Fruit fly (Drosophila melanogaster) whole organism, embryonic: ENCODE data around the gene spidey.

Source experiments
- CG10321 ChIP-seq: fragments of 200-800 bp; sonication (Bioruptor generic); IDR thresholded peaks from 2 replicates; pipeline ENCODE4 v1.3.6; 2022; ENCODE audit warnings: missing biosample characterization, missing genetic modification characterization
- CG10565 ChIP-seq: fragments of 200-800 bp; sonication (Bioruptor generic); optimal IDR thresholded peaks from 3 replicates; lab custom pipeline; 2016; ENCODE audit warnings: missing biosample characterization, mild to moderate bottlenecking, missing genetic modification characterization
- CG12236 ChIP-seq: fragments of 200-800 bp; sonication (Bioruptor generic); optimal IDR thresholded peaks from 2 replicates; lab custom pipeline; 2016; ENCODE audit warnings: missing biosample characterization, missing genetic modification characterization
- CG12299 ChIP-seq: fragments of 200-800 bp; sonication (Bioruptor generic); optimal IDR thresholded peaks from 2 replicates; lab custom pipeline; 2018; ENCODE audit warnings: missing biosample characterization, mild to moderate bottlenecking, missing genetic modification characterization
- CG14014 ChIP-seq: fragments of 200-800 bp; sonication (Bioruptor generic); IDR thresholded peaks from 2 replicates; pipeline ENCODE4 v1.3.6; 2022; ENCODE audit warnings: missing biosample characterization, missing genetic modification characterization
- CG1529 ChIP-seq: fragments of 200-800 bp; sonication (Bioruptor generic); optimal IDR thresholded peaks from 3 replicates; lab custom pipeline; 2018; ENCODE audit warnings: missing biosample characterization, missing genetic modification characterization
- CG15514 ChIP-seq: fragments of 200-800 bp; sonication (Bioruptor generic); optimal IDR thresholded peaks from 3 replicates; lab custom pipeline; 2017; ENCODE audit warnings: missing biosample characterization, missing genetic modification characterization, mild to moderate bottlenecking, moderate library complexity, missing genetic modification reagents
- CG15696 ChIP-seq: fragments of 200-800 bp; sonication (Bioruptor generic); optimal IDR thresholded peaks from 2 replicates; lab custom pipeline; 2019; ENCODE audit warnings: missing biosample characterization, mild to moderate bottlenecking, missing genetic modification characterization, moderate library complexity
- CG1602 ChIP-seq: fragments of 200-800 bp; sonication (Bioruptor generic); optimal IDR thresholded peaks from 3 replicates; lab custom pipeline; 2016; ENCODE audit warnings: missing biosample characterization, missing genetic modification characterization
- CG17802 ChIP-seq: fragments of 200-800 bp; sonication (Bioruptor generic); optimal IDR thresholded peaks from 2 replicates; lab custom pipeline; 2018; ENCODE audit warnings: missing biosample characterization, mild to moderate bottlenecking, missing genetic modification characterization, moderate library complexity
- CG18011 ChIP-seq: fragments of 200-800 bp; sonication (Bioruptor generic); optimal IDR thresholded peaks from 2 replicates; lab custom pipeline; 2017; ENCODE audit warnings: missing biosample characterization, missing genetic modification characterization, mild to moderate bottlenecking, moderate library complexity, missing genotype
- CG2202 ChIP-seq: fragments of 200-800 bp; sonication (Bioruptor generic); optimal IDR thresholded peaks from 2 replicates; lab custom pipeline; 2018; ENCODE audit warnings: missing biosample characterization, mild to moderate bottlenecking, missing genetic modification characterization
- CG3281 ChIP-seq: fragments of 200-800 bp; sonication (Bioruptor generic); optimal IDR thresholded peaks from 3 replicates; lab custom pipeline; 2017; ENCODE audit warnings: missing biosample characterization, mild to moderate bottlenecking, missing genetic modification characterization
- CG4328 ChIP-seq: fragments of 200-800 bp; sonication (Bioruptor generic); optimal IDR thresholded peaks from 3 replicates; lab custom pipeline; 2017; ENCODE audit warnings: missing biosample characterization, missing genetic modification reagents, missing genetic modification characterization
- CG4424 ChIP-seq: fragments of 200-800 bp; sonication (Bioruptor generic); optimal IDR thresholded peaks from 3 replicates; lab custom pipeline; 2016; ENCODE audit warnings: missing biosample characterization, missing genetic modification characterization
- CG4617 ChIP-seq: fragments of 200-800 bp; sonication (Bioruptor generic); optimal IDR thresholded peaks from 3 replicates; lab custom pipeline; 2016; ENCODE audit warnings: missing biosample characterization, missing genetic modification characterization, borderline replicate concordance
- CG4730 ChIP-seq: fragments of 200-800 bp; sonication (Bioruptor generic); IDR thresholded peaks from 2 replicates; pipeline ENCODE4 v1.3.6; 2022; ENCODE audit warnings: missing biosample characterization, missing genetic modification characterization
- CG6254 ChIP-seq: fragments of 200-800 bp; sonication (Bioruptor generic); optimal IDR thresholded peaks from 3 replicates; lab custom pipeline; 2017; ENCODE audit warnings: mild to moderate bottlenecking, missing biosample characterization, missing genetic modification reagents, missing genetic modification characterization
- CG6689 ChIP-seq: fragments of 200-800 bp; sonication (Bioruptor generic); IDR thresholded peaks from 2 replicates; pipeline ENCODE4 v1.3.6; 2022; ENCODE audit warnings: missing biosample characterization, missing genetic modification characterization
- CG7839 ChIP-seq: fragments of 200-800 bp; sonication (Bioruptor generic); optimal IDR thresholded peaks from 3 replicates; lab custom pipeline; 2018; ENCODE audit warnings: missing biosample characterization, mild to moderate bottlenecking, missing genetic modification characterization, moderate library complexity
- CTCF ChIP-seq: fragments of 200-800 bp; sonication (Bioruptor generic); optimal IDR thresholded peaks from 2 replicates; lab custom pipeline; 2017; ENCODE audit warnings: missing biosample characterization, mild to moderate bottlenecking, missing genetic modification characterization, moderate library complexity
- D19A ChIP-seq: fragments of 200-800 bp; optimal IDR thresholded peaks from 3 replicates; lab custom pipeline; 2019; ENCODE audit warnings: missing biosample characterization, mild to moderate bottlenecking, missing genetic modification characterization, moderate library complexity
- D19B ChIP-seq: fragments of 200-800 bp; sonication (Bioruptor generic); optimal IDR thresholded peaks from 2 replicates; lab custom pipeline; 2017; ENCODE audit warnings: missing biosample characterization, mild to moderate bottlenecking, missing genetic modification characterization
- Doc3 ChIP-seq: fragments of 200-800 bp; sonication (Bioruptor generic); IDR thresholded peaks from 3 replicates; pipeline ENCODE4 v1.3.6; 2022; ENCODE audit warnings: missing biosample characterization, missing genetic modification characterization; ENCODE audit not compliant: partially characterized antibody
- E2f1 ChIP-seq: fragments of 200-800 bp; sonication (Bioruptor generic); IDR thresholded peaks from 2 replicates; pipeline ENCODE4 v1.3.6; 2022; ENCODE audit warnings: missing biosample characterization, missing genetic modification characterization
- Gsc ChIP-seq: fragments of 200-800 bp; sonication (Bioruptor generic); IDR thresholded peaks from 2 replicates; pipeline ENCODE4 v1.3.6; 2022; ENCODE audit warnings: missing biosample characterization, missing genetic modification characterization
- Gug ChIP-seq: fragments of 200-800 bp; sonication (Bioruptor generic); IDR thresholded peaks from 4 replicates; pipeline ENCODE4 v1.3.6; 2022; ENCODE audit warnings: missing biosample characterization, missing genetic modification characterization
- H2.0 ChIP-seq: fragments of 200-800 bp; sonication (Bioruptor generic); IDR thresholded peaks from 2 replicates; pipeline ENCODE4 v1.3.6; 2022; ENCODE audit warnings: missing biosample characterization, missing genetic modification characterization
- HHEX ChIP-seq: fragments of 200-800 bp; sonication (Bioruptor generic); optimal IDR thresholded peaks from 3 replicates; lab custom pipeline; 2017; ENCODE audit warnings: missing biosample characterization, mild to moderate bottlenecking, missing genetic modification characterization, missing genetic modification reagents
- HmgD ChIP-seq: fragments of 200-800 bp; sonication (Bioruptor generic); optimal IDR thresholded peaks from 3 replicates; lab custom pipeline; 2016; ENCODE audit warnings: missing biosample characterization, missing genetic modification characterization
- Kr ChIP-seq: fragments of 200-800 bp; sonication (Bioruptor generic); optimal IDR thresholded peaks from 2 replicates; lab custom pipeline; 2017; ENCODE audit warnings: missing biosample characterization, mild to moderate bottlenecking, missing genetic modification characterization
- Lpt ChIP-seq: fragments of >200 bp; optimal IDR thresholded peaks from 2 replicates; lab custom pipeline; 2018; ENCODE audit warnings: missing biosample characterization, missing genetic modification characterization
- Max ChIP-seq: fragments of 200-800 bp; sonication (Bioruptor generic); optimal IDR thresholded peaks from 2 replicates; lab custom pipeline; 2016; ENCODE audit warnings: missing biosample characterization, mild to moderate bottlenecking, missing genetic modification characterization
- Myb ChIP-seq: fragments of 200-800 bp; sonication (Bioruptor generic); optimal IDR thresholded peaks from 2 replicates; lab custom pipeline; 2016; ENCODE audit warnings: missing biosample characterization, missing genetic modification characterization
- NC2β ChIP-seq: fragments of 200-800 bp; sonication (Bioruptor generic); optimal IDR thresholded peaks from 2 replicates; lab custom pipeline; 2016; ENCODE audit warnings: missing biosample characterization, missing genetic modification characterization
- Nf-YA ChIP-seq: fragments of 200-800 bp; sonication (Bioruptor generic); IDR thresholded peaks from 2 replicates; pipeline ENCODE4 v1.3.6; 2022; ENCODE audit warnings: missing biosample characterization, missing genetic modification characterization
- Taf1 ChIP-seq: fragments of 200-800 bp; sonication (Bioruptor generic); IDR thresholded peaks from 2 replicates; pipeline ENCODE4 v1.3.6; 2022; ENCODE audit warnings: missing biosample characterization, missing genetic modification characterization
- ab ChIP-seq: fragments of 200-800 bp; sonication (Bioruptor generic); optimal IDR thresholded peaks from 2 replicates; lab custom pipeline; 2016; ENCODE audit warnings: missing biosample characterization, missing genetic modification characterization
- al ChIP-seq: fragments of 200-800 bp; sonication (Bioruptor generic); IDR thresholded peaks from 2 replicates; pipeline ENCODE4 v1.3.6; 2022; ENCODE audit warnings: missing biosample characterization, missing genetic modification characterization
- az2 ChIP-seq: fragments of 200-800 bp; sonication (Bioruptor generic); optimal IDR thresholded peaks from 3 replicates; lab custom pipeline; 2016; ENCODE audit warnings: missing biosample characterization, missing genetic modification characterization
- chn ChIP-seq: fragments of 200-800 bp; sonication (Bioruptor generic); optimal IDR thresholded peaks from 2 replicates; lab custom pipeline; 2016; ENCODE audit warnings: missing biosample characterization, missing genetic modification characterization
- dmrt99B ChIP-seq: fragments of 200-800 bp; sonication (Bioruptor generic); optimal IDR thresholded peaks from 2 replicates; lab custom pipeline; 2018; ENCODE audit warnings: missing biosample characterization, mild to moderate bottlenecking, missing genetic modification characterization, moderate library complexity
- emc ChIP-seq: fragments of 200-800 bp; sonication (Bioruptor generic); optimal IDR thresholded peaks from 2 replicates; lab custom pipeline; 2016; ENCODE audit warnings: missing biosample characterization, missing genetic modification characterization
- hth ChIP-seq: fragments of >200 bp; optimal IDR thresholded peaks from 2 replicates; lab custom pipeline; 2017; ENCODE audit warnings: inconsistent platforms
- mam ChIP-seq: fragments of 200-800 bp; sonication (Bioruptor generic); optimal IDR thresholded peaks from 3 replicates; lab custom pipeline; 2016; ENCODE audit warnings: missing biosample characterization, missing genetic modification characterization
- p53 ChIP-seq: fragments of 200-800 bp; sonication (Bioruptor generic); optimal IDR thresholded peaks from 2 replicates; lab custom pipeline; 2016; ENCODE audit warnings: missing biosample characterization, missing genetic modification characterization
- prd ChIP-seq, 3 experiments: fragments of >200 bp in 2 of 3; fragments of 200-800 bp in 1 of 3; sonication (Bioruptor generic) in 1 of 3; optimal IDR thresholded peaks in 2 of 3; IDR thresholded peaks in 1 of 3; 2 replicates in 2 of 3; 3 replicates in 1 of 3; pipeline versions ENCODE4 v1.3.6 to Lab custom; 2017 to 2022; ENCODE audit warnings: missing biosample characterization in 1 of 3, missing genetic modification characterization in 1 of 3
- trem ChIP-seq: fragments of 200-800 bp; optimal IDR thresholded peaks from 3 replicates; lab custom pipeline; 2019; ENCODE audit warnings: missing biosample characterization, mild to moderate bottlenecking, missing genetic modification characterization, moderate library complexity
- zen ChIP-seq: fragments of 200-800 bp; sonication (Bioruptor generic); optimal IDR thresholded peaks from 3 replicates; lab custom pipeline; 2018; ENCODE audit warnings: missing biosample characterization, mild to moderate bottlenecking, missing genetic modification characterization, moderate library complexity

The spidey gene

dm6 chrX:7933210-7933915, 24.6 kb downstream of the spidey start, which contains the start of the genes Dhdds and RpS14a (continued):
- peak; percentile 10; the same call in 1 of the 2 replicates for TF ChIP-seq CG14014 (GFP tag; lab: Robert Waterston, UW)
- TF ChIP-seq p53 (GFP tag; lab: Kevin White, UChicago), result no peak
- TF ChIP-seq Myb, result peak; percentile 50
- TF ChIP-seq Taf1 (GFP tag; lab: Robert Waterston, UW), result no peak
- TF ChIP-seq Max, result peak; percentile 56
- TF ChIP-seq CG12236 (GFP tag; lab: Kevin White, UChicago), result peak; percentile 41
- peak; percentile 25 for TF ChIP-seq zen (tag; lab: Kevin White, UChicago)
- TF ChIP-seq E2f1, result no peak
- TF ChIP-seq CG12299 (tag; lab: Kevin White, UChicago), result no peak
- TF ChIP-seq HHEX (GFP tag; lab: Kevin White, UChicago), result peak; percentile 67
- no peak for TF ChIP-seq CG10321
- TF ChIP-seq ab (GFP tag; lab: Kevin White, UChicago), result no peak
- TF ChIP-seq Doc3 (GFP tag; lab: Robert Waterston, UW), result peak; percentile 69; the same call in 2 of the 3 replicates
- TF ChIP-seq prd (optimal IDR thresholded peaks at IDR 0.05; lab: Kevin White, UChicago), result no peak
- peak; percentile 5; the same call in 1 of the 3 replicates for TF ChIP-seq prd (GFP tag; IDR thresholded peaks at IDR 0.05; lab: Robert Waterston, UW)
- no peak for TF ChIP-seq D19A (tag; lab: Kevin White, UChicago)
- no peak for TF ChIP-seq al
- TF ChIP-seq CG18011, result peak; percentile 42
- peak; percentile 17 for TF ChIP-seq az2 (GFP tag; lab: Kevin White, UChicago)
- TF ChIP-seq Lpt (GFP tag; lab: Kevin White, UChicago), result no peak
- TF ChIP-seq chn (GFP tag; lab: Kevin White, UChicago), result no peak
- TF ChIP-seq H2.0 (GFP tag; lab: Robert Waterston, UW), result no peak
- peak; percentile 35 for TF ChIP-seq mam (GFP tag; lab: Kevin White, UChicago)
- TF ChIP-seq CG15514 (GFP tag; lab: Kevin White, UChicago), result peak; percentile 64
- peak; percentile 39 for TF ChIP-seq CG17802 (tag; lab: Kevin White, UChicago)
- TF ChIP-seq CG10565 (GFP tag; lab: Kevin White, UChicago), result no peak
- TF ChIP-seq Kr (GFP tag; lab: Kevin White, UChicago), result no peak
- TF ChIP-seq CG4424 (GFP tag; lab: Kevin White, UChicago), result peak; percentile 77
- peak; percentile 62 for TF ChIP-seq CG3281
- TF ChIP-seq CG4328 (GFP tag; lab: Kevin White, UChicago), result peak; percentile 74
- peak; percentile 40 for TF ChIP-seq CG7839 (tag; lab: Kevin White, UChicago)
- TF ChIP-seq CTCF, result peak; percentile 37
- TF ChIP-seq CG6254 (GFP tag; lab: Kevin White, UChicago), result no peak
- no peak for TF ChIP-seq CG6689
- 0 out of 2 replicates have a peak, but pooled peaks have one; percentile 17 for TF ChIP-seq Nf-YA (GFP tag; lab: Robert Waterston, UW)
- peak; percentile 47 for TF ChIP-seq D19B
- peak; percentile 19 for TF ChIP-seq CG1529 (GFP tag; lab: Kevin White, UChicago)
- TF ChIP-seq dmrt99B (tag; lab: Kevin White, UChicago), result no peak
- TF ChIP-seq CG4617 (GFP tag; lab: Kevin White, UChicago), result peak; percentile 6
- 0 out of 4 replicates have a peak, but pooled peaks have one; percentile 11 for TF ChIP-seq Gug (GFP tag; lab: Robert Waterston, UW)
- no peak for TF ChIP-seq CG1602 (GFP tag; lab: Kevin White, UChicago)
- peak; percentile 40 for TF ChIP-seq emc (GFP tag; lab: Kevin White, UChicago)
- peak; percentile 74 for TF ChIP-seq trem (tag; lab: Kevin White, UChicago)
- TF ChIP-seq CG2202 (tag; lab: Kevin White, UChicago), result peak; percentile 26
- TF ChIP-seq NC2β (GFP tag; lab: Kevin White, UChicago), result peak; percentile 88
- peak; percentile 1 for TF ChIP-seq HmgD (GFP tag; lab: Kevin White, UChicago)
- TF ChIP-seq CG15696 (tag; lab: Kevin White, UChicago), result peak; percentile 22
- no peak for TF ChIP-seq hth (lab: Kevin White, UChicago)
- no peak for TF ChIP-seq CG4730 (GFP tag; lab: Robert Waterston, UW)
- no peak for TF ChIP-seq Gsc
